Fruit fly (Drosophila melanogaster): ENCODE data around the gene CG13998.

The CG13998 gene

DNA sequence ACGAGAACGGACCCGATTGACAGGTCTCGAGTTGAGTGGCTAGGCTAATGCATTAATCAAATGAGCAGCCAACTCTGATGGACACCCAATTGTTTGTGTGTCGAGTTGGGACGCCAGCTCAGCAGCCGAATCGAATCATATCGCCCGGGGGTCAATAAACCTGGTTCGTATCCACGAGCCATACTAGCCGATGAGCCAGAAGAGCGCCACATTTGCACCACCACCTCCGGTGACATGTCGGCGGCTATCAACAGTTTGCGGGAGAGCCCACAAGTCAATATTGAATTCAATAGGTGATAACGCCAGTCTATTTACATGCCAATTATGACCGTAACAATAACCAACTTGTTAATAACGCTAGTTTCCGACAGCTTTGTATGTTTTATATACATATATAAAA, 17.5 kb upstream of the CG13998 start (continued):
- TF ChIP-seq CG2116 (GFP tag; optimal IDR thresholded peaks at IDR 0.05): peak; percentile 9
- no peak for TF ChIP-seq btn (GFP tag; optimal IDR thresholded peaks at IDR 0.05)
- TF ChIP-seq chn (GFP tag; optimal IDR thresholded peaks at IDR 0.05): no peak
- TF ChIP-seq fd64A (GFP tag; optimal IDR thresholded peaks at IDR 0.05): peak; percentile 80
- peak; percentile 77; the same call in 2 of the 3 replicates for TF ChIP-seq otp (GFP tag; IDR thresholded peaks at IDR 0.05)
- peak; percentile 52 for TF ChIP-seq CG8281 (tag; optimal IDR thresholded peaks at IDR 0.05)
- TF ChIP-seq Dfd (GFP tag; optimal IDR thresholded peaks at IDR 0.05): no peak
- TF ChIP-seq Awh (GFP tag; IDR thresholded peaks at IDR 0.05): peak; percentile 76; the same call in 1 of the 2 replicates
- TF ChIP-seq ara (GFP tag; IDR thresholded peaks at IDR 0.05): peak; percentile 39; the same call in 1 of the 2 replicates
- TF ChIP-seq fd3F (GFP tag; optimal IDR thresholded peaks at IDR 0.05): peak; percentile 54
- peak; percentile 78 for TF ChIP-seq wek (GFP tag; optimal IDR thresholded peaks at IDR 0.05)
- TF ChIP-seq CG13296 (GFP tag; optimal IDR thresholded peaks at IDR 0.05): peak; percentile 79
- no peak for TF ChIP-seq lbe (GFP tag; optimal IDR thresholded peaks at IDR 0.05)
- TF ChIP-seq CG3281 (GFP tag; optimal IDR thresholded peaks at IDR 0.05): peak; percentile 74
- TF ChIP-seq CG33557 (GFP tag; optimal IDR thresholded peaks at IDR 0.05): peak; percentile 61
- 0 out of 2 replicates have a peak, but pooled peaks have one; percentile 20 for TF ChIP-seq CG4360 (GFP tag; IDR thresholded peaks at IDR 0.05)
- no peak for TF ChIP-seq zf30C (GFP tag; optimal IDR thresholded peaks at IDR 0.05)
- TF ChIP-seq Dbx (GFP tag; IDR thresholded peaks at IDR 0.05): peak; percentile 49; the same call in 1 of the 3 replicates
- TF ChIP-seq bowl (GFP tag; IDR thresholded peaks at IDR 0.05): no peak
- peak; percentile 48 for TF ChIP-seq CG6854 (GFP tag; optimal IDR thresholded peaks at IDR 0.05)
- peak; percentile 49; the same call in 1 of the 2 replicates for TF ChIP-seq wdn (GFP tag; IDR thresholded peaks at IDR 0.05)
- TF ChIP-seq pfk (GFP tag; optimal IDR thresholded peaks at IDR 0.05): peak; percentile 59
- TF ChIP-seq ci (GFP tag; IDR thresholded peaks at IDR 0.05): peak; percentile 73; the same call in 2 of the 3 replicates
- TF ChIP-seq Gsc (GFP tag; IDR thresholded peaks at IDR 0.05): no peak
- peak; percentile 48 for TF ChIP-seq dmrt99B (tag; optimal IDR thresholded peaks at IDR 0.05)
- peak; percentile 31; the same call in 1 of the 3 replicates for TF ChIP-seq CG3726 (GFP tag; IDR thresholded peaks at IDR 0.05)
- TF ChIP-seq CG13775 (GFP tag; optimal IDR thresholded peaks at IDR 0.05): no peak
- TF ChIP-seq CG30403 (GFP tag; optimal IDR thresholded peaks at IDR 0.05): no peak
- TF ChIP-seq Jarid2 (GFP tag; optimal IDR thresholded peaks at IDR 0.05): peak; percentile 55
- TF ChIP-seq CG17568 (GFP tag; optimal IDR thresholded peaks at IDR 0.05): peak; percentile 69
- no peak for TF ChIP-seq pho (GFP tag; optimal IDR thresholded peaks at IDR 0.05)
- peak; percentile 45 for TF ChIP-seq CG7928 (GFP tag; optimal IDR thresholded peaks at IDR 0.05)
- no peak for TF ChIP-seq Ravus (GFP tag; IDR thresholded peaks at IDR 0.05)
- peak; percentile 38; the same call in 1 of the 3 replicates for TF ChIP-seq so (GFP tag; IDR thresholded peaks at IDR 0.05)
- peak; percentile 4 for TF ChIP-seq CG3163 (GFP tag; optimal IDR thresholded peaks at IDR 0.05)
- peak; percentile 69 for TF ChIP-seq CG18619 (GFP tag; optimal IDR thresholded peaks at IDR 0.05)
- TF ChIP-seq rib (GFP tag; IDR thresholded peaks at IDR 0.05): no peak
- TF ChIP-seq CG11723 (GFP tag; optimal IDR thresholded peaks at IDR 0.05): peak; percentile 65
- no peak for TF ChIP-seq ssp (GFP tag; IDR thresholded peaks at IDR 0.05)
- TF ChIP-seq CG10209 (GFP tag; optimal IDR thresholded peaks at IDR 0.05): peak; percentile 74
- peak; percentile 62 for TF ChIP-seq chm (GFP tag; IDR thresholded peaks at IDR 0.05)
- TF ChIP-seq CG4854 (GFP tag; optimal IDR thresholded peaks at IDR 0.05): peak; percentile 27
- peak; percentile 78 for TF ChIP-seq CG4328 (GFP tag; optimal IDR thresholded peaks at IDR 0.05)
- peak; percentile 20; the same call in 1 of the 3 replicates for TF ChIP-seq CG34422 (GFP tag; IDR thresholded peaks at IDR 0.05)
- TF ChIP-seq Xrp1 (GFP tag; IDR thresholded peaks at IDR 0.05): peak; percentile 64; the same call in 1 of the 2 replicates
- peak; percentile 75 for TF ChIP-seq z (GFP tag; IDR thresholded peaks at IDR 0.05)
- TF ChIP-seq sim (GFP tag; IDR thresholded peaks at IDR 0.05): no peak
- peak; percentile 17 for TF ChIP-seq sqz (GFP tag; optimal IDR thresholded peaks at IDR 0.05)
- TF ChIP-seq gsb-n (tag; optimal IDR thresholded peaks at IDR 0.05): peak; percentile 57
- TF ChIP-seq dysf (GFP tag; IDR thresholded peaks at IDR 0.05): peak; percentile 15; the same call in 1 of the 3 replicates
- no peak for TF ChIP-seq pita (GFP tag; optimal IDR thresholded peaks at IDR 0.05)

Data from whole organism, embryonic.